Worm (Caenorhabditis elegans) whole organism, young adult: ENCODE measurements around the gene K01H12.4.

Source experiments
- B0261.1 ChIP-seq: sonication (generic microtip); optimal IDR thresholded peaks from 2 replicates; lab custom pipeline; 2016; ENCODE audit warnings: mild to moderate bottlenecking, missing genetic modification characterization, moderate library complexity, missing compliant biosample characterization
- B0336.3 ChIP-seq: fragments of 200-800 bp; sonication (Bioruptor generic); IDR thresholded peaks from 2 replicates; pipeline ENCODE4 v1.3.6; 2022; ENCODE audit warnings: missing genetic modification characterization, missing compliant biosample characterization
- C17E4.6 ChIP-seq: fragments of 200-800 bp; sonication (Bioruptor generic); IDR thresholded peaks from 2 replicates; pipeline ENCODE4 v1.3.6; 2022; ENCODE audit warnings: missing genetic modification reagents, missing genetic modification characterization, missing compliant biosample characterization
- F33H1.4 ChIP-seq: fragments of 200-800 bp; sonication (Bioruptor generic); IDR thresholded peaks from 2 replicates; pipeline ENCODE4 v1.3.6; 2022; ENCODE audit warnings: missing genetic modification reagents, missing genetic modification characterization, missing compliant biosample characterization
- F37B4.10 ChIP-seq: fragments of 200-800 bp; sonication (Bioruptor generic); IDR thresholded peaks from 2 replicates; pipeline ENCODE4 v1.3.6; 2022; ENCODE audit warnings: missing genetic modification characterization, missing compliant biosample characterization
- K11D2.4 ChIP-seq: fragments of 200-800 bp; sonication (Bioruptor generic); IDR thresholded peaks from 2 replicates; pipeline ENCODE4 v1.3.6; 2022; ENCODE audit warnings: missing genetic modification reagents, missing genetic modification characterization, missing compliant biosample characterization
- Y53F4B.3 ChIP-seq: fragments of 200-800 bp; sonication (Bioruptor generic); IDR thresholded peaks from 2 replicates; pipeline ENCODE4 v1.3.6; 2022; ENCODE audit warnings: missing genetic modification reagents, missing genetic modification characterization, missing compliant biosample characterization
- Y53G8AR.9 ChIP-seq: fragments of 200-800 bp; sonication (Bioruptor generic); conservative IDR thresholded peaks from 2 replicates; pipeline ENCODE4 v1.3.6; 2022; ENCODE audit warnings: missing genetic modification reagents, missing genetic modification characterization, missing compliant biosample characterization
- Y56A3A.18 ChIP-seq: fragments of 200-800 bp; sonication (Bioruptor generic); IDR thresholded peaks from 2 replicates; pipeline ENCODE4 v1.3.6; 2022; ENCODE audit warnings: missing genetic modification reagents, missing genetic modification characterization, missing compliant biosample characterization
- Y67H2A.10 ChIP-seq: fragments of 200-800 bp; sonication (Bioruptor generic); conservative IDR thresholded peaks from 2 replicates; pipeline ENCODE4 v1.3.6; 2022; ENCODE audit warnings: missing genetic modification reagents, missing genetic modification characterization, missing compliant biosample characterization
- Y95B8A.8 ChIP-seq: fragments of 200-800 bp; sonication (Bioruptor generic); IDR thresholded peaks from 2 replicates; pipeline ENCODE4 v1.3.6; 2022; ENCODE audit warnings: missing genetic modification reagents, missing genetic modification characterization, missing compliant biosample characterization
- ZK185.1 ChIP-seq: sonication (generic microtip); optimal IDR thresholded peaks from 2 replicates; lab custom pipeline; 2016; ENCODE audit warnings: mild to moderate bottlenecking, missing genetic modification characterization, missing compliant biosample characterization; ENCODE audit not compliant: poor library complexity, severe bottlenecking
- aptf-2 ChIP-seq: fragments of 200-800 bp; sonication (Bioruptor generic); conservative IDR thresholded peaks from 2 replicates; pipeline ENCODE4 v1.3.6; 2022; ENCODE audit warnings: missing genetic modification reagents, missing genetic modification characterization, missing compliant biosample characterization
- attf-5 ChIP-seq: fragments of 200-800 bp; sonication (Bioruptor generic); optimal IDR thresholded peaks from 2 replicates; lab custom pipeline; 2018; ENCODE audit warnings: mild to moderate bottlenecking, missing genetic modification characterization, missing compliant biosample characterization
- attf-6 ChIP-seq: fragments of 200-800 bp; sonication (Bioruptor generic); IDR thresholded peaks from 2 replicates; pipeline ENCODE4 v1.3.6; 2022; ENCODE audit warnings: missing genetic modification reagents, missing genetic modification characterization, missing compliant biosample characterization
- ccch-3 ChIP-seq: fragments of 200-800 bp; sonication (Bioruptor generic); optimal IDR thresholded peaks from 2 replicates; lab custom pipeline; 2018; ENCODE audit warnings: mild to moderate bottlenecking, missing genetic modification characterization, missing compliant biosample characterization
- dox-1 ChIP-seq: fragments of 200-800 bp; sonication (Bioruptor generic); IDR thresholded peaks from 2 replicates; pipeline ENCODE4 v1.3.6; 2022; ENCODE audit warnings: missing genetic modification reagents, missing genetic modification characterization, missing compliant biosample characterization
- dpff-1 ChIP-seq: sonication (generic microtip); optimal IDR thresholded peaks from 2 replicates; lab custom pipeline; 2017; ENCODE audit warnings: mild to moderate bottlenecking, missing genetic modification characterization, missing compliant biosample characterization
- egl-18 ChIP-seq: fragments of 200-800 bp; sonication (Bioruptor generic); IDR thresholded peaks from 2 replicates; pipeline ENCODE4 v1.3.6; 2022; ENCODE audit warnings: missing genetic modification reagents, missing genetic modification characterization, missing compliant biosample characterization
- ets-4 ChIP-seq: fragments of 200-800 bp; sonication (Bioruptor generic); optimal IDR thresholded peaks from 2 replicates; lab custom pipeline; 2018; ENCODE audit warnings: mild to moderate bottlenecking, missing genetic modification characterization, missing compliant biosample characterization
- fkh-3 ChIP-seq: sonication (generic microtip); optimal IDR thresholded peaks from 2 replicates; lab custom pipeline; 2016; ENCODE audit warnings: mild to moderate bottlenecking, missing genetic modification characterization, missing compliant biosample characterization
- gei-17 ChIP-seq: fragments of 200-800 bp; sonication (Bioruptor generic); optimal IDR thresholded peaks from 2 replicates; lab custom pipeline; 2018; ENCODE audit warnings: mild to moderate bottlenecking, missing genetic modification characterization, missing compliant biosample characterization
- hlh-12 ChIP-seq: sonication (generic microtip); optimal IDR thresholded peaks from 2 replicates; lab custom pipeline; 2016; ENCODE audit warnings: missing genetic modification characterization, missing compliant biosample characterization
- let-526 ChIP-seq: fragments of 200-800 bp; sonication (Bioruptor generic); IDR thresholded peaks from 2 replicates; pipeline ENCODE4 v1.3.6; 2022; ENCODE audit warnings: missing genetic modification reagents, missing genetic modification characterization, missing compliant biosample characterization
- let-607 ChIP-seq, 2 experiments: fragments of 200-800 bp in 1 of 2; sonication (Bioruptor generic) in 1 of 2; sonication (generic microtip) in 1 of 2; optimal IDR thresholded peaks; 2 replicates each; lab custom pipeline; 2016 to 2018; ENCODE audit warnings: mild to moderate bottlenecking in 2 of 2, missing compliant biosample characterization in 2 of 2, missing genetic modification characterization in 2 of 2, moderate library complexity in 2 of 2, missing genotype in 1 of 2
- lsy-27 ChIP-seq: sonication (generic microtip); optimal IDR thresholded peaks from 2 replicates; lab custom pipeline; 2017; ENCODE audit warnings: missing genetic modification characterization, mild to moderate bottlenecking, missing compliant biosample characterization, antibody characterized with exemption, missing genotype, borderline replicate concordance; ENCODE audit not compliant: insufficient read depth
- madf-10 ChIP-seq: sonication (generic microtip); optimal IDR thresholded peaks from 2 replicates; lab custom pipeline; 2016; ENCODE audit warnings: mild to moderate bottlenecking, missing genetic modification characterization, missing compliant biosample characterization
- madf-6 ChIP-seq: fragments of 200-800 bp; sonication (Bioruptor generic); IDR thresholded peaks from 2 replicates; pipeline ENCODE4 v1.3.6; 2022; ENCODE audit warnings: missing genetic modification reagents, missing genetic modification characterization, missing compliant biosample characterization
- madf-8 ChIP-seq: fragments of 200-800 bp; sonication (Bioruptor generic); conservative IDR thresholded peaks from 2 replicates; pipeline ENCODE4 v1.3.6; 2022; ENCODE audit warnings: missing genetic modification reagents, missing genetic modification characterization, missing compliant biosample characterization
- mes-4 ChIP-seq: sonication (generic microtip); optimal IDR thresholded peaks from 2 replicates; lab custom pipeline; 2016; ENCODE audit warnings: missing genotype, missing genetic modification characterization, missing compliant biosample characterization
- mxl-1 ChIP-seq: sonication (generic microtip); optimal IDR thresholded peaks from 2 replicates; lab custom pipeline; 2016; ENCODE audit warnings: missing genetic modification characterization, missing compliant biosample characterization
- nhr-120 ChIP-seq: fragments of 200-800 bp; sonication (Bioruptor generic); IDR thresholded peaks from 2 replicates; pipeline ENCODE4 v1.3.6; 2022; ENCODE audit warnings: missing genetic modification characterization, missing compliant biosample characterization
- nhr-90 ChIP-seq: sonication (generic microtip); optimal IDR thresholded peaks from 2 replicates; lab custom pipeline; 2016; ENCODE audit warnings: missing genotype, mild to moderate bottlenecking, missing genetic modification characterization, missing compliant biosample characterization
- pbrm-1 ChIP-seq: fragments of 200-800 bp; sonication (Bioruptor generic); IDR thresholded peaks from 2 replicates; pipeline ENCODE4 v1.3.6; 2022; ENCODE audit warnings: missing genetic modification reagents, missing genetic modification characterization, missing compliant biosample characterization
- rpc-1 ChIP-seq, 2 experiments: fragments of 150-350 bp in 1 of 2; sonication (generic microtip) in 1 of 2; optimal IDR thresholded peaks; 2 replicates each; lab custom pipeline; 2014 to 2018; ENCODE audit warnings: missing biosample characterization in 1 of 2, missing genetic modification characterization in 1 of 2, missing genetic modification reagents in 1 of 2, missing genotype in 1 of 2
- sdz-38 ChIP-seq: sonication (generic microtip); optimal IDR thresholded peaks from 2 replicates; lab custom pipeline; 2016; ENCODE audit warnings: missing genotype, missing genetic modification characterization, missing compliant biosample characterization
- somi-1 ChIP-seq: fragments of 200-800 bp; sonication (Bioruptor generic); optimal IDR thresholded peaks from 2 replicates; lab custom pipeline; 2018; ENCODE audit warnings: mild to moderate bottlenecking, missing genetic modification characterization, missing compliant biosample characterization
- tlf-1 ChIP-seq: fragments of 200-800 bp; sonication (Bioruptor generic); optimal IDR thresholded peaks from 2 replicates; lab custom pipeline; 2018; ENCODE audit warnings: mild to moderate bottlenecking, missing genetic modification characterization, missing compliant biosample characterization
- unc-62 ChIP-seq: fragments of 150-350 bp; optimal IDR thresholded peaks from 2 replicates; lab custom pipeline; 2014; ENCODE audit warnings: missing biosample characterization, missing genetic modification reagents, missing genetic modification characterization
- ztf-25 ChIP-seq: fragments of 200-800 bp; sonication (Bioruptor generic); IDR thresholded peaks from 2 replicates; pipeline ENCODE4 v1.3.6; 2022; ENCODE audit warnings: missing genetic modification reagents, missing genetic modification characterization, missing compliant biosample characterization

Gene K01H12.4

ce11 chrIV:9718396-9718795, 5.5 kb downstream of the K01H12.4 start (continued):
- TF ChIP-seq rpc-1 (optimal IDR thresholded peaks at IDR 0.05; lab: Kevin White, UChicago) = no peak
- TF ChIP-seq rpc-1 (tag; optimal IDR thresholded peaks at IDR 0.05; lab: Kevin White, UChicago) = no peak
- TF ChIP-seq C17E4.6 = no peak
- TF ChIP-seq ZK185.1 (tag; lab: Kevin White, UChicago) = no peak
- peak; percentile 74 for TF ChIP-seq attf-5
- TF ChIP-seq Y67H2A.10 (GFP tag; lab: Robert Waterston, UW) = no peak
- no peak for TF ChIP-seq gei-17
- no peak for TF ChIP-seq tlf-1 (GFP tag; lab: Kevin White, UChicago)
- no peak for TF ChIP-seq nhr-120 (GFP tag; lab: Robert Waterston, UW)
- no peak for TF ChIP-seq Y56A3A.18 (GFP tag; lab: Robert Waterston, UW)
- TF ChIP-seq let-526 (GFP tag; lab: Robert Waterston, UW) = no peak
- no peak for TF ChIP-seq B0261.1 (tag; lab: Kevin White, UChicago)
- TF ChIP-seq unc-62 (GFP tag; lab: Kevin White, UChicago) = no peak
- no peak for TF ChIP-seq Y53F4B.3 (GFP tag; lab: Robert Waterston, UW)
- TF ChIP-seq B0336.3 = no peak
- no peak for TF ChIP-seq ccch-3
- TF ChIP-seq dox-1 = no peak
- TF ChIP-seq let-607 (tag; optimal IDR thresholded peaks at IDR 0.05; lab: Kevin White, UChicago) = no peak
- TF ChIP-seq egl-18 (GFP tag; lab: Robert Waterston, UW) = no peak
- peak; percentile 35; the same call in 1 of the 2 replicates for TF ChIP-seq K11D2.4
- TF ChIP-seq Y53G8AR.9 = 0 out of 2 replicates have a peak, but pooled peaks have one; percentile 22
- no peak for TF ChIP-seq sdz-38 (tag; lab: Kevin White, UChicago)
- no peak for TF ChIP-seq fkh-3
- peak; percentile 35; the same call in 1 of the 2 replicates for TF ChIP-seq pbrm-1
- no peak for TF ChIP-seq hlh-12 (tag; lab: Kevin White, UChicago)
- TF ChIP-seq lsy-27 = no peak
- TF ChIP-seq mes-4 (tag; lab: Kevin White, UChicago) = no peak
- no peak for TF ChIP-seq ztf-25 (GFP tag; lab: Robert Waterston, UW)
- TF ChIP-seq madf-8 (GFP tag; lab: Robert Waterston, UW) = no peak
- TF ChIP-seq somi-1 (GFP tag; lab: Kevin White, UChicago) = peak; percentile 17
- TF ChIP-seq nhr-90 (tag; lab: Kevin White, UChicago) = no peak
- TF ChIP-seq dpff-1 (tag; lab: Kevin White, UChicago) = no peak
- TF ChIP-seq, all 124 proteins: peak for 18

DNA sequence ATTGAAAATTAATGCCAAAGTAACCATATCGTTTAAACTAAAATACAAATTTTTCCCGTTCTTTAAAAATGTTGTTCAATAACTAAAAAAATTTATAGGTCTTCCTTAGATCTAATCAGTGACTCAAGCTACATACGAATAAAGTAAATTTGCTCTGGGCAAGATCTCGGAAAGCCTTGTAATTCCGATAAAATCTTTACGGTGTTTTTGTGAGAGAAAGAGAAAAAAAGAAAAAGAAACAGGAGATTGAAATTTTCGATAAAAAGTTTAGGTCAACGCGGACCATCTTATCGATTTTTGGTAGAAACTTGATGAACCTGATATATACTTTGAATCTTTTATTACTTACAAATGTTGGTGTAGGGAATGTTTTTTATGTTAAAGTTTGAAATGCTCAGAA, 10.3 kb downstream of the K01H12.4 start:
- TF ChIP-seq aptf-2 (GFP tag; lab: Robert Waterston, UW) (no peak), madf-10 (no peak), F33H1.4 (GFP tag; lab: Robert Waterston, UW) (no peak), attf-6 (GFP tag; lab: Robert Waterston, UW) (no peak), rpc-1 (optimal IDR thresholded peaks at IDR 0.05; lab: Kevin White, UChicago) (no peak), rpc-1 (tag; optimal IDR thresholded peaks at IDR 0.05; lab: Kevin White, UChicago) (no peak), F37B4.10 (GFP tag; lab: Robert Waterston, UW) (no peak), madf-6 (GFP tag; lab: Robert Waterston, UW) (no peak), mxl-1 (tag; lab: Kevin White, UChicago) (no peak), let-526 (GFP tag; lab: Robert Waterston, UW) (no peak), dpff-1 (tag; lab: Kevin White, UChicago) (no peak), somi-1 (GFP tag; lab: Kevin White, UChicago) (no peak), ets-4 (GFP tag; lab: Kevin White, UChicago) (no peak), Y95B8A.8 (no peak)
